Worm (Caenorhabditis elegans) whole organism, L4 larva: ENCODE data around the gene Y36E3A.2.

ENCODE experiments used
- dmd-6 ChIP-seq: fragments of 200-800 bp; sonication (Bioruptor generic); IDR thresholded peaks from 2 replicates; pipeline ENCODE4 v1.3.6; 2022; ENCODE audit warnings: missing genetic modification reagents, missing genetic modification characterization, missing compliant biosample characterization
- hif-1 ChIP-seq, 2 experiments: sonication (generic microtip); optimal IDR thresholded peaks; 2 replicates each; lab custom pipeline; 2016 to 2017; ENCODE audit warnings: missing compliant biosample characterization in 2 of 2, missing genetic modification characterization in 2 of 2, missing genetic modification reagents in 2 of 2, missing genotype in 2 of 2, mild to moderate bottlenecking in 1 of 2
- mep-1 ChIP-seq: fragments of 150-350 bp; sonication (generic microtip); optimal IDR thresholded peaks from 3 replicates; lab custom pipeline; 2014; ENCODE audit warnings: missing biosample characterization, missing genetic modification characterization
- nhr-42 ChIP-seq: fragments of 200-800 bp; sonication (Bioruptor generic); IDR thresholded peaks from 2 replicates; pipeline ENCODE4 v1.3.6; 2022; ENCODE audit warnings: missing genetic modification characterization, missing compliant biosample characterization

- no peak for TF ChIP-seq mep-1
- TF ChIP-seq dmd-6 (GFP tag; lab: Robert Waterston, UW): no peak
- TF ChIP-seq nhr-42 (GFP tag; lab: Robert Waterston, UW): no peak
- TF ChIP-seq hif-1 (tag; optimal IDR thresholded peaks at IDR 0.05; lab: Kevin White, UChicago): no peak
Measured at ce11 chrV:15443708-15444107, 17.9 kb downstream of the Y36E3A.2 start, which contains the start of gene T26H5.10.
